Fruit fly (Drosophila melanogaster) whole organism, larva: ENCODE results near the gene mus304.
A peak's percentile ranks its signal among the peaks of the same experiment; 100 is the strongest.

Experiments
- noc ChIP-seq: fragments of 200-800 bp; sonication (Bioruptor generic); optimal IDR thresholded peaks from 3 replicates; lab custom pipeline; 2019; ENCODE audit warnings: missing biosample characterization, mild to moderate bottlenecking, missing genetic modification characterization, moderate library complexity

The mus304 gene

DNA sequence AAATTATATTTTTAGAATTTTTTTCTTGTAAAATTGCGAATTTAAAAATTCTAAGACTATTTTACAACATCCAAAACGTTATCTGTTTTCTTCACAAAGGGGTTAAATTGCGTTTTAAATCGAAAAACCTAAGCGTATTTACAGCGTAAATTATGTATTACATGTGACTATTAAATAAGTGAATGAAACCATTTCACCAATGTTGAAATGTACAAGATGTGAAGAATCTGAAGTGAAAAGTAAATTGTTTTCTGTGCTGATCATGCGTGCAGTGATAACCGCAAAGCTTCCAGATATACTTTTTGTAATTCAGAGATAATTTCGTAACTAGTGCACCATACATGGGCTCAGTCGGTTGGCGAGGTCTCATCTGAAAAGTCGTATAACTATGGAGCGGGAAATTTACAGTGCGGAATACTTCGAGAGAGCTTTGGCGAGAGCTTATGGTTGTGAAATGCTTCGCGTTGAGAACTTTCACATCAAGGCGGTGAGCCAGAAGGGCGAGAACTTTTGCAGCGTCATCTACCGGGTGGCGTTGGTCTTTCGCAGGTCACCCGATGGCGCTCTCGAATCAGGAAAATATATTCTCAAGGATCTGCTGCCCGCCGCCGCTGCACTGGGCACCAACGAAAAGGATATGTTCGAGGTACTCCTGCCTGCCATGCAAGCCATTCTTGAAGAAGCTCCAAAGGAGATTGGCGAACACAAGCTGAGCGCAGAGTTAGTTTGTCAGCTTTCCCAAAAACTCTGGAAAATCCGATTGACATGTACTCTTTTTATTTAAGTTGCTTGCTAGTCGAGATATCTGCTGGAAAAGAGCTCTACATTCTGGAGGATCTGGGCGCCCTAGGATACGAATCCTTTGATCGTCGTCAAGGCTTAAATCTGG, 4.7 kb downstream of the mus304 start:
- TF ChIP-seq noc (tag; lab: Kevin White, UChicago): peak; percentile 8

DNA sequence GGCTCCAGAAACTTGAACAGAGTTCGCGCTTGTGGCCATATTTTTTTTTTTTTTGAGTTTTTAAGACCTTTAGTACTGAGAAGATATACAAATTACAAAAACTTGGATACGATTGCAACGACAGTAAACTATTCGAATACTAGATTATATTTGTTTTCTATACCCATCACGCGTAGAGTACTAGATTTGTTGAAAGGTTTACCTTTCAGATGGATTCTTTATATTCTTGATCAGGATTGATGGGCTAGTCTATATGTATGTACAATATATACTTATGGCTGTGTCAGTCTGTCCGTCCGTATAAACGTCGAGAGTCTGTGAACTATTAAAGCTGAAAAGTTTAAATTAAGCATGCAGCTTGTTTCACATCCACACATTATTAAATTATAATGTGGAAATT, 12.3 kb downstream of the mus304 start, which contains the start of gene CG42853:
CG42853 (minus strand) TSS at position 101 of the 400 bp plus-strand sequence.
- TF ChIP-seq noc (tag; lab: Kevin White, UChicago): no peak

DNA sequence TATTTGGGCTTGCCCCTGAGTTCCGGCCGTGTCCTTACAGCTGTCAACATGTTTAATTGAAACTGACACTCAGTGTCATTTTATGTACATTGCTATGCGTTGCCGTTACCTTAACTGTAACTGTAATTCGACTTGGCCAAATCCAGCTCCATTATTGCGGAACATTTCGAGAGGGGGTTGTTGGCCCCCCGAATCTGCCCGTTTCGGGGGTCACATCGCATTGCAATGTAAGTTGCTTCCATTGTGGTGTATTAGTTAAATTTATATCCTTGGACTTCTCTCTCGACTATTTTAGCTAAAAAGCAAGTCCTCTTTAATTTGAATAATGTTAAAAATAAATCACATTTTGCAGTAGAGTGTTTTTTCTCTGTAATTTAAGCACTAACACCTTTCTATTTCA, 14.5 kb downstream of the mus304 start:
- no peak for TF ChIP-seq noc (tag; lab: Kevin White, UChicago)

DNA sequence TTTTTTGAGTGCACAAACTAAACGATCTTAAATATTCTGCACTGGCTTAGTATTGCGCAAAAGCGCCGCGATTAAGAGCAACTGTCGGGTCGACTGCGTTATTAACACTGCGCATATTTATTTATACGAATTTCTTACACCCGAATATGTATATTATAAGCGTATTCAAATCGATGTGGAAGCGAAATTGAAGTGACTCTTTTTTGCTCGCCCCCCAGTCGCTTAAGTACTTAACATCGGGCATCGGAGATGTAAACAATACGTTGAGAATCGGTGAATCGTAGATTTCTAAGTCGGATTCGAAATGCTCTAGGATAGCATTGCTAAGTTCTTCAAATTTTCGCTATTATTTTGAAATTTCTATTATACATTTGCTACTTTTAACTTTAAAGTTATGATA, 23.0 kb downstream of the mus304 start, which contains the start of gene Cyp312a1:
Cyp312a1 (minus strand) TSS at position 101 of the 400 bp plus-strand sequence.
- TF ChIP-seq noc (tag; lab: Kevin White, UChicago): no peak

DNA sequence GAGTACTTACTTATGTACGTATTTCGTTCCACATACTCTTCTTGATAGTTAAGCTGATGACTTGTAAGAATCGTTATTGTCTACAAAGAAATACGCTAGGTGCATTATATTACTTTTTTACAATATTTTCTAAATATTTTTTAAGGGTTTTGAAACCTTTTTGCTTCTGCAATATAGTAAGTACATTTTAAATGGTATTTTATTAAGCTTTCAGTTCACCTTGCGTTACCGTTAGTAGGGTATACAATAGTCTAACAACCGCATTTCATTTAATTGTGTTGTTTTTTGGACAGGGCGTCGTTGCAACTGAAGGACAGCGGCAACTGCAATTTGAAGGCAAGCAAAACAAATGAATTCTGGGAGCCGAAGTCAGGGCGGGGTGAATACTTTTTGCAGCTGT, 27.6 kb downstream of the mus304 start:
- TF ChIP-seq noc (tag; lab: Kevin White, UChicago): no peak

DNA sequence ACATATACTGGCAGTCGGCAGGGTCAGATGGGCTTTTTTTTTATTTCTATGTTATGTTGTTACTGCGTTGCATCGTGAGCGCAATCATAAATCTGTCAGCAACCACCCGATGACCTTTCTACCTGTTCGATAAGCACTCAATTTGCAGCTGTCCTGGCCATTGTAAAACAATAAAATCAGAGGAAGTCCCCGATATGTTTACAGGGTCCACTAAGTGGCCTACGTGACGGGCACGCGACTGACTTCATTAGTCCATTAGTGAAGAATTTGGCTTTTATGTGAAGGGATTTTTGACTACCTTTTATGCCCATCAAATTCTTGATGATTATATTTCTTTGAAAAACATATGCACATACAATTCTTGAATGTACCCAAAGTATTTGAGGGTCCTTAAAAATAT, 28.7 kb downstream of the mus304 start:
- TF ChIP-seq noc (tag; lab: Kevin White, UChicago): no peak

DNA sequence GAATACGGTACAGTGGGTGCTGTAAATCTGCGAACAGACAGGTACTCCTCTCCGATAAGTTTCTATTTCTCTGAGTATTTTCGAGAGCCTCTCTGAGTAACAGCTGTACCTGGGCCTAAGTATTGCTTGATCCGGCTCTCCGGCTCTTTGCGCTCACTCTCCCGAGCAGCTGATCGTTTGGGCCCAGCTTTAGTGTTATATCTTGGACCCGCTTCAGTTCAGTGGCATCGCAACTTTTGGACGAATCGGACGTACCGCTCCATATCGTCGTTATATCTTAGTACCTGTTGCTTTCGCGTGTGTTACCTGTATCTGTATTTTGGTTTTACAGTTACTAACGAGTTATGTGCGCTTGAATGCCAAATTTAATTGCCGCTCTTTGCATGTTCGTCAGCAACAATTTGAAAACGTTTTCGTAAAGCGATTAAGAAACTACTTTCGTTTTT, 29.6 kb downstream of the mus304 start, which contains the start of gene geko:
geko (plus strand) TSS at position 219 of the 446 bp plus-strand sequence.
- no peak for TF ChIP-seq noc (tag; lab: Kevin White, UChicago)

DNA sequence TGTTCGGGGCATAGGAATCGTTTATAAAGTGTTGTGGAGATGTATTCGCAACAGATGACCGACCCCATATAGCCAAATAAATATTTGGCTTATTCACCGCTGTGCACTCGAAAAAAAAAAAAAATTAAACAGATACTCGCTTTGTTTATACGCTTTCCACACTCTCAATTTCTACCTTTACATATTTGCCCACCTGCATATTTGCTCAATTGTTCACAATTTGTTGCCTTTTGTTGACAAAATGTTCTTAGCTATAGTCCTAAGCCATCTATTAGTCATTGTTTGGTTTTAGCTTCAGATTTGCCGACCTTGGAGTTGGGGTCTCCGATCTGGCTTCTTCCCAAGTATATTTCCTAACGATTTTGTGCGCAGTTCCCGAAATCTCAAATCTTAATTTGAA, 33.4 kb downstream of the mus304 start:
- peak; percentile 26 for TF ChIP-seq noc (tag; lab: Kevin White, UChicago)

DNA sequence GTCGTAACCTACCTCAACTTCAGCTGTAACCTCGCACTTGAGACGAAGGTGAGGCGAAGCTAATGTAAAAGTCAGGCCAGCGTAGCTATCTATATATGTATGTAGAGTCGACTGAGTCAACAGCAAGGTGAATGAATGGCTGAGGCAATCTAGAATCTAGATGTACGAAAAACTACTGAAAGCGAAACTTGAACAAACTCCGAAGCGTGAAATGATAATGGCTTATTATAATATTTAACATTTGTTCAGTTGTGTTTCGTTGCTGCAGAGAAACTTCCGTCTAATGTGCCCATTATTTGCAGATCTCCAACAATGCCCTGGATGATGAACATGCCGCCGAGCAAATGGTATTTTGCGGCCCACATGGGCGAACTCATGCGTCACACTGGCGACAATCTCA, 35.0 kb downstream of the mus304 start:
- TF ChIP-seq noc (tag; lab: Kevin White, UChicago): peak; percentile 1

DNA sequence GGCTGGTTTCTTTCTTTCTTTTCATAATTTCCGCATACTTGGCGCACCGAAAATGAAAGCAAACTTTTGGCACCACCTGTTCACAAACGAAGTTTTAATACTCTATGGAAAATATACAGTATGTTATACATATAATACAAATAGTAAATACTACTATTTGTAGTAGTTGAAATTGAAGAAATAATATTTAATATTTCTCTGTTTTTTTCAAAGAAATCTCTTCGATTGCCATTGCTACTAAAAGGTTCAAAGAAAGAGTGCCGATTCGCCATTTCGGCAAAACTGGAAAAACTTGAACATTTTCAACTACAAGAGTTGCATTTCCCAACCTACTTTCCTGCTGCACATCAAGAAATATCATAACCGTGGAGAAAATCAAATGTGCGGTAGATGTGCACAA, 37.2 kb downstream of the mus304 start:
- TF ChIP-seq noc (tag; lab: Kevin White, UChicago): no peak

DNA sequence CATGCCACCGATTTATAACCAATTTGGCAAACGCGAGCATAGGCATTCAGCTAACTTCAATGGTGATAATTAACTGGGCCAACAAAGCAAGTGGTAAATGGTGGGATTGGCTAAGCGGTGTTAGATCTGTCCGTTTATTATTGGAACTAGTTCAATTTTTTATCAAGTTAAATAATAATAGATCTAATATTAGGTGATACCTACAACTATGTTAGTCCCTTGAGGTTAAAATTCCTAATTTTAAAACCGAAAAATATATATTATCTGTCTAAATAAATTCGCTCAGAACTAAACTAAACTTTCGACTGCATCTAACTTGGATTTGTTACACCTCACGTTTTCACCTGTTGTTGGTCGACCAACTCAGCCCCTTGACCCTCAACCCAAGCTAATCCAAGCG, 38.0 kb downstream of the mus304 start:
- no peak for TF ChIP-seq noc (tag; lab: Kevin White, UChicago)

DNA sequence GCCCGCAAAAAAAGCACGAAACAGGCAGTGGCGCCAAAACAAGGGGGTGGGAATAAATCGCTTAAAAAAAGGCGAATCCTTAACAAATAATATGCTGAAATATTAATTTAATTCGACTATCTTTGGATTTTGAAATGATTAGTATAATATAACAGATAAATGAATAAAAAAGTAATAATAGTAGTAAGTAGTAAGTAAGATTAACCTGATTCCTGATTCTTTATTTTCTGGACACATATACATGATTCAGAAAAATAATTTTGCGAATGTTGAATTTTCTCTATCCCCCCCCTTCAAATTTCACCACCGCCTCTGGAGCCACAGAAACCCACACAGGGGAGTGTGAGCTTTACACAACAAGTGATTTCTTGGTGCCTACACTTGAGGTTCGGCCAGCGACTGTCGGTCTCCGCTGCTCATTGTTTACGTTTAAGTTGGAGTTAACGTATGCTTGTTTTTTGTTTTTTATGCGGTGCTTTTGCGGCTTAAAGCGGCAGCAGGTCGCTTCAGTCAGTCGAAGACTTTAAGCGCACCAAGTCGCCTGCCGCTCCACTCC, 38.9 kb downstream of the mus304 start, which contains the start of gene CG7330:
CG7330 (plus strand) TSS at position 506 of the 556 bp plus-strand sequence.
- peak; percentile 97 for TF ChIP-seq noc (tag; lab: Kevin White, UChicago)

DNA sequence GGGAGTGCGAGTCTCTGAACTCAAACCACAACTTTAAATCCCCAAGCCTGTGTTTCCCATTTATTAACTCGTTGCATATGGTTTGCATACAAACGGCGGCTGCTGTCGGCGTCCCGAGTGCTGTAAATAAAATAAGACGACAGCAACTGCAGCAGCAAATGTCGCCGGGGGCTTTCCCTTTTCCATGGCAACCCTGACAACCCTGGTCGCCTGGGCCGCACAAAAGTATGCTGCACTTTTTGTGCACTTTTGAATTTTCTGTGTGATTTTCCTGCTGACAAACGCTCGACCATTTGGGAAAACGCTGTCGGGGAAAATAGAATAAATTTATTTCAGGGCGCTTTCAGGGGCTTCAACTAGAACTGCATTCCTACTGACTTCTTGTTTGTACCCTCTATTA, 44.5 kb downstream of the mus304 start:
- TF ChIP-seq noc (tag; lab: Kevin White, UChicago): no peak

DNA sequence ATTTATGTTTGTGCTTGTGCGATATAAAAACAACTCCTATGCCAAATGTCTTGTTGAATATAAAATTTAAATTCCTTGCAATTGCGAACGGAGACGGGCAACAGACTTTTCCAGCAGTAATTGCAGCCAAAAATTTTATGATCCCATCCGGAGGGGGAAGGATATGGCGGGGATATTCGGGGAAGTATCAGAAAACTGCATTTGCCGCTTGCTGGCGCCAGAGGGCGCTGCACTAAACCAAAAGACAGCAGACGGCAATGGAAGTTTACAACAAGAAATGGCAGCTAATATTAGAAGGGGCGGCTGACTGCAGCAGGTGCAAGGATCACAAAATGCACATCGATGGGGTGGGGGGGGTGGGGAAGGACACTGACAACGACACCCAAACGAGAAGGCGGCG, 51.6 kb downstream of the mus304 start:
- no peak for TF ChIP-seq noc (tag; lab: Kevin White, UChicago)

DNA sequence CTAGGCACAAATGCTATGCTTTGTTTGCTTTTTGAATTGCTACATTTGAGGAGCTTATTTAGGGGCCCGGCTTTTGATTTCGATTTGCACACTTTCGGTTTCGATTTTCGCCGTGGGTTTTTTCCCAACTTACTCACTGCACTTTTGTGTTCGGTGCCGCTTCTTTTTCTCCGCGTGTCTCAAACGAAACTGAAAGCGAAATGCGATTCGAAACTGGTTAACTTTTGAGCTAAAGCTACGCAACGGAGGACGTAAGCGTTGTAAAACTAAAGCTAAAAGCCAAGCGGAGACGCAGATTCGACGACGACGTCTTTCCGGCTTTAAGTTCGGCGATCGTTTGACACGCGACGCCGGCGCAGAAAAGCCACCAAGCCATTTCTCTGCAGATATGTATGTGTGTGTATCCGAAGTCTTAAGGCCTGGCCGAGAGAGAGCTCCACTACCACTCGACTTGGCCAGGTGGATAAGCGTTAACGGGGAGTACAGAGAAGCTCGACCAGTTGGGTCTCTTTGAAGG, 52.6 kb downstream of the mus304 start, which contains the start of gene CG13699:
CG13699 (minus strand) TSS at position 349 of the 517 bp plus-strand sequence.
- TF ChIP-seq noc (tag; lab: Kevin White, UChicago): no peak
